Worm (Caenorhabditis elegans) whole organism, young adult: ENCODE measurements around the gene mdt-20.
"Not testable (repeated sequence)": the region's sequence is repeated elsewhere in the genome, so short reads cannot be mapped to it uniquely, and the experiment has no call there.

Source experiments
- B0261.1 ChIP-seq: sonication (generic microtip); optimal IDR thresholded peaks from 2 replicates; lab custom pipeline; 2016; ENCODE audit warnings: mild to moderate bottlenecking, missing genetic modification characterization, moderate library complexity, missing compliant biosample characterization
- C06A6.2 ChIP-seq: fragments of 200-800 bp; sonication (Bioruptor generic); conservative IDR thresholded peaks from 2 replicates; pipeline ENCODE4 v1.3.6; 2022; ENCODE audit warnings: missing genetic modification characterization, missing compliant biosample characterization
- F37B4.10 ChIP-seq: fragments of 200-800 bp; sonication (Bioruptor generic); IDR thresholded peaks from 2 replicates; pipeline ENCODE4 v1.3.6; 2022; ENCODE audit warnings: missing genetic modification characterization, missing compliant biosample characterization
- F49E8.2 ChIP-seq: sonication (generic microtip); optimal IDR thresholded peaks from 3 replicates; lab custom pipeline; 2017; ENCODE audit warnings: missing genetic modification characterization, mild to moderate bottlenecking, missing compliant biosample characterization, antibody characterized with exemption, moderate library complexity; ENCODE audit not compliant: insufficient read depth
- K11D2.4 ChIP-seq: fragments of 200-800 bp; sonication (Bioruptor generic); IDR thresholded peaks from 2 replicates; pipeline ENCODE4 v1.3.6; 2022; ENCODE audit warnings: missing genetic modification reagents, missing genetic modification characterization, missing compliant biosample characterization
- T26A5.8 ChIP-seq: sonication (generic microtip); optimal IDR thresholded peaks from 2 replicates; lab custom pipeline; 2016; ENCODE audit warnings: missing genetic modification characterization, missing compliant biosample characterization
- Y53F4B.3 ChIP-seq: fragments of 200-800 bp; sonication (Bioruptor generic); IDR thresholded peaks from 2 replicates; pipeline ENCODE4 v1.3.6; 2022; ENCODE audit warnings: missing genetic modification reagents, missing genetic modification characterization, missing compliant biosample characterization
- Y53G8AR.9 ChIP-seq: fragments of 200-800 bp; sonication (Bioruptor generic); conservative IDR thresholded peaks from 2 replicates; pipeline ENCODE4 v1.3.6; 2022; ENCODE audit warnings: missing genetic modification reagents, missing genetic modification characterization, missing compliant biosample characterization
- ZK185.1 ChIP-seq: sonication (generic microtip); optimal IDR thresholded peaks from 2 replicates; lab custom pipeline; 2016; ENCODE audit warnings: mild to moderate bottlenecking, missing genetic modification characterization, missing compliant biosample characterization; ENCODE audit not compliant: poor library complexity, severe bottlenecking
- bed-1 ChIP-seq: fragments of 200-800 bp; sonication (Bioruptor generic); IDR thresholded peaks from 2 replicates; pipeline ENCODE4 v1.3.6; 2022; ENCODE audit warnings: missing genetic modification reagents, missing genetic modification characterization, missing compliant biosample characterization
- bed-2 ChIP-seq: fragments of 200-800 bp; sonication (Bioruptor generic); IDR thresholded peaks from 2 replicates; pipeline ENCODE4 v1.3.6; 2022; ENCODE audit warnings: missing genetic modification reagents, missing genetic modification characterization, missing compliant biosample characterization
- ceh-100 ChIP-seq: fragments of 200-800 bp; sonication (Bioruptor generic); IDR thresholded peaks from 2 replicates; pipeline ENCODE4 v1.3.6; 2022; ENCODE audit warnings: missing genetic modification reagents, missing genetic modification characterization, missing compliant biosample characterization
- ceh-58 ChIP-seq: fragments of 200-800 bp; sonication (Bioruptor generic); IDR thresholded peaks from 2 replicates; pipeline ENCODE4 v1.3.6; 2022; ENCODE audit warnings: missing genetic modification characterization, missing compliant biosample characterization
- ceh-79 ChIP-seq: sonication (generic microtip); optimal IDR thresholded peaks from 2 replicates; lab custom pipeline; 2017; ENCODE audit warnings: mild to moderate bottlenecking, missing genetic modification characterization, missing compliant biosample characterization
- chd-7 ChIP-seq: sonication (generic microtip); optimal IDR thresholded peaks from 2 replicates; lab custom pipeline; 2016; ENCODE audit warnings: mild to moderate bottlenecking, missing genetic modification characterization, moderate library complexity, missing compliant biosample characterization
- dox-1 ChIP-seq: fragments of 200-800 bp; sonication (Bioruptor generic); IDR thresholded peaks from 2 replicates; pipeline ENCODE4 v1.3.6; 2022; ENCODE audit warnings: missing genetic modification reagents, missing genetic modification characterization, missing compliant biosample characterization
- egl-44 ChIP-seq: fragments of 200-800 bp; sonication (Bioruptor generic); IDR thresholded peaks from 2 replicates; pipeline ENCODE4 v1.3.6; 2022; ENCODE audit warnings: missing genetic modification reagents, missing genetic modification characterization, missing compliant biosample characterization
- hmg-1.2 ChIP-seq: fragments of 200-800 bp; sonication (Bioruptor generic); IDR thresholded peaks from 2 replicates; pipeline ENCODE4 v1.3.6; 2022; ENCODE audit warnings: missing genetic modification reagents, missing genetic modification characterization, missing compliant biosample characterization
- hsf-1 ChIP-seq: fragments of 200-800 bp; sonication (Bioruptor generic); IDR thresholded peaks from 2 replicates; pipeline ENCODE4 v1.3.6; 2022; ENCODE audit warnings: missing genetic modification reagents, missing genetic modification characterization, missing compliant biosample characterization
- lin-35 ChIP-seq, 3 experiments: fragments of 150-350 bp in 2 of 3; sonication (generic microtip) in 1 of 3; optimal IDR thresholded peaks; 2 replicates each; lab custom pipeline; 2014 to 2018; ENCODE audit warnings: missing biosample characterization in 3 of 3, missing genetic modification characterization in 3 of 3, missing genetic modification reagents in 3 of 3
- lin-40 ChIP-seq: sonication (generic microtip); optimal IDR thresholded peaks from 2 replicates; lab custom pipeline; 2016; ENCODE audit warnings: missing genetic modification characterization, mild to moderate bottlenecking, missing compliant biosample characterization, missing genotype, missing genetic modification reagents
- madf-3 ChIP-seq: fragments of 200-800 bp; sonication (Bioruptor generic); IDR thresholded peaks from 2 replicates; pipeline ENCODE4 v1.3.6; 2022; ENCODE audit warnings: missing genetic modification reagents, missing genetic modification characterization, missing compliant biosample characterization
- nfyb-1 ChIP-seq: fragments of 200-800 bp; sonication (Bioruptor generic); IDR thresholded peaks from 2 replicates; pipeline ENCODE4 v1.3.6; 2022; ENCODE audit warnings: missing genetic modification reagents, missing genetic modification characterization, missing compliant biosample characterization
- nhr-27 ChIP-seq: fragments of 200-800 bp; sonication (Bioruptor generic); optimal IDR thresholded peaks from 2 replicates; lab custom pipeline; 2018; ENCODE audit warnings: mild to moderate bottlenecking, missing genetic modification characterization, moderate library complexity, missing compliant biosample characterization
- rcor-1 ChIP-seq: fragments of 200-800 bp; sonication (Bioruptor generic); IDR thresholded peaks from 2 replicates; pipeline ENCODE4 v1.3.6; 2022; ENCODE audit warnings: missing genetic modification reagents, missing genetic modification characterization, missing compliant biosample characterization
- rpc-1 ChIP-seq, 2 experiments: fragments of 150-350 bp in 1 of 2; sonication (generic microtip) in 1 of 2; optimal IDR thresholded peaks; 2 replicates each; lab custom pipeline; 2014 to 2018; ENCODE audit warnings: missing biosample characterization in 1 of 2, missing genetic modification characterization in 1 of 2, missing genetic modification reagents in 1 of 2, missing genotype in 1 of 2
- snpc-3.4 ChIP-seq: sonication (generic microtip); optimal IDR thresholded peaks from 2 replicates; lab custom pipeline; 2017; ENCODE audit warnings: missing genetic modification characterization, mild to moderate bottlenecking, missing compliant biosample characterization, antibody characterized with exemption, moderate library complexity, missing genotype, missing genetic modification reagents
- somi-1 ChIP-seq: fragments of 200-800 bp; sonication (Bioruptor generic); optimal IDR thresholded peaks from 2 replicates; lab custom pipeline; 2018; ENCODE audit warnings: mild to moderate bottlenecking, missing genetic modification characterization, missing compliant biosample characterization
- xnd-1 ChIP-seq: sonication (generic microtip); optimal IDR thresholded peaks from 2 replicates; lab custom pipeline; 2016; ENCODE audit warnings: missing genotype, missing genetic modification reagents, missing genetic modification characterization, missing compliant biosample characterization
- zfh-2 ChIP-seq: fragments of 200-800 bp; sonication (Bioruptor generic); conservative IDR thresholded peaks from 2 replicates; pipeline ENCODE4 v1.3.6; 2022; ENCODE audit warnings: missing genetic modification reagents, missing genetic modification characterization, missing compliant biosample characterization
- ztf-18 ChIP-seq: sonication (generic microtip); optimal IDR thresholded peaks from 2 replicates; lab custom pipeline; 2016; ENCODE audit warnings: missing genotype, mild to moderate bottlenecking, missing genetic modification characterization, missing compliant biosample characterization
- ztf-28 ChIP-seq: fragments of 200-800 bp; sonication (Bioruptor generic); IDR thresholded peaks from 2 replicates; pipeline ENCODE4 v1.3.6; 2022; ENCODE audit warnings: missing genetic modification reagents, missing genetic modification characterization, missing compliant biosample characterization
- ztf-3 ChIP-seq: fragments of 200-800 bp; sonication (Bioruptor generic); optimal IDR thresholded peaks from 2 replicates; lab custom pipeline; 2018; ENCODE audit warnings: mild to moderate bottlenecking, missing genetic modification characterization, missing compliant biosample characterization

mdt-20 gene

ce11 chrIV:1177683-1178082 lies 9.9 kb upstream of the mdt-20 start, which contains the start of gene Y104H12D.2 (continued):
- TF ChIP-seq lin-35 (GFP tag; optimal IDR thresholded peaks at IDR 0.05; lab: Kevin White, UChicago) (peak in 1 of 3 experiments; percentile 88), F37B4.10 (GFP tag; lab: Robert Waterston, UW) (no peak), rcor-1 (GFP tag; lab: Robert Waterston, UW) (0 out of 2 replicates have a peak, but pooled peaks have one; percentile 39), snpc-3.4 (no peak), bed-1 (GFP tag; lab: Robert Waterston, UW) (no peak), ceh-79 (tag; lab: Kevin White, UChicago) (no peak), ceh-100 (GFP tag; lab: Robert Waterston, UW) (no peak), ZK185.1 (tag; lab: Kevin White, UChicago) (no peak), F49E8.2 (no peak), somi-1 (GFP tag; lab: Kevin White, UChicago) (no peak), nhr-27 (tag; lab: Kevin White, UChicago) (no peak), ztf-28 (GFP tag; lab: Robert Waterston, UW) (no peak), hmg-1.2 (GFP tag; lab: Robert Waterston, UW) (peak; percentile 28; the same call in 1 of the 2 replicates)

DNA sequence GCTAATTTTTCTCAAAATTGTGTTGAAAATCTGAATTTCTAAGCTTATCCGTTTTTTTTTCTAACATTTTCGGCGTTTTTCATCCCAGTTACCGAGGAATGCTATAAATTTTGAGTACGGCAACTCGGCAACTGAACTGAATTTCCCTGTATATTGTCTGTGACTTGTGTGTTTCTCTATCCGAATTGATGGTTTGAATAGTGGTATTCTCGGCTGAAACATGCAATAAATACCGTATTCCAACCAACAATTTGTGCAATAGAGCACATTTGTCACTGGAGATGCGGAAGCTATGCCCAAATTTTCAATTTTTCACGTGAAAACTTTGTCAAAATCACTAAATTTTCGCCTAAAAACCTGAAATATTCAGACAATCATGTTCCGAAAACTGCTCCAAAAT lies 5.3 kb upstream of the mdt-20 start, which contains the start of gene rmif-2:
Gene rmif-2, plus strand, starts transcription at position 301 of the 400 bp plus-strand sequence.
- not testable (repeated sequence) for TF ChIP-seq hsf-1 (GFP tag; lab: Robert Waterston, UW); chd-7 (tag; lab: Kevin White, UChicago); xnd-1

DNA sequence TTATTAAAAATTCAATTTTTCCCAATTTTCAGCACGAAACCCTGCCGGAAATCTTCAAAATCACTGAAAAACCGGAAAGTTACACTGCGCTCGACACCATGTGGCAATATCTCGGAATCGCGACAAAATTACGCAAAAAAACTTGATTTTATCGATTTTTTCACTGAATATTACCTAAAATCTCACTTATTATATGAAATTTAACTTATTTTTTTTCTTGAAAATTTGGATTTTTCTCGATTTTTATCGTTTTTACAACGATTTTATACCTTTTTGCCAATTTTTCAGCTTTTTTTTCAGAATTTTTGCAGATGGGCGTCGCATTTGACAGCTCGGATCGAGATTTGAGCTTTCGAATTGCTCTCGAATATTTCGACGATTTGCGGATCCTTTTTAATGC lies 5.2 kb downstream of the mdt-20 start, which contains the start of gene spl-3:
Gene spl-3, plus strand, starts transcription at position 301 of the 400 bp plus-strand sequence.
- no peak for TF ChIP-seq madf-3 (GFP tag; lab: Robert Waterston, UW)
- TF ChIP-seq rpc-1 (optimal IDR thresholded peaks at IDR 0.05; lab: Kevin White, UChicago) = no peak
- TF ChIP-seq rpc-1 (tag; optimal IDR thresholded peaks at IDR 0.05; lab: Kevin White, UChicago) = no peak
- TF ChIP-seq ztf-3 (GFP tag; lab: Kevin White, UChicago) = no peak
- no peak for TF ChIP-seq nfyb-1 (GFP tag; lab: Robert Waterston, UW)
- TF ChIP-seq lin-40 (tag; lab: Kevin White, UChicago) = no peak
- no peak for TF ChIP-seq Y53F4B.3 (GFP tag; lab: Robert Waterston, UW)
- TF ChIP-seq C06A6.2 (GFP tag; lab: Robert Waterston, UW) = no peak
- TF ChIP-seq ceh-58 = no peak
- TF ChIP-seq hsf-1 (GFP tag; lab: Robert Waterston, UW) = no peak
- TF ChIP-seq T26A5.8 (tag; lab: Kevin White, UChicago) = no peak
- no peak for TF ChIP-seq K11D2.4 (GFP tag; lab: Robert Waterston, UW)
- TF ChIP-seq B0261.1 (tag; lab: Kevin White, UChicago) = no peak
- TF ChIP-seq ztf-18 = no peak
- TF ChIP-seq bed-2 (GFP tag; lab: Robert Waterston, UW) = no peak
- no peak for TF ChIP-seq bed-1 (GFP tag; lab: Robert Waterston, UW)
- TF ChIP-seq Y53G8AR.9 (GFP tag; lab: Robert Waterston, UW) = no peak
- TF ChIP-seq, all 124 proteins: peak for 0

- no peak for TF ChIP-seq dox-1 (GFP tag; lab: Robert Waterston, UW)
- peak; percentile 60; the same call in 1 of the 2 replicates for TF ChIP-seq zfh-2
- 0 out of 2 replicates have a peak, but pooled peaks have one; percentile 13 for TF ChIP-seq egl-44 (GFP tag; lab: Robert Waterston, UW)
These were observed 11.9 kb downstream of the mdt-20 start for ce11 chrIV:1199501-1199900.
